Worm (Caenorhabditis elegans) whole organism, midembryonic: ENCODE measurements around the gene exc-14.

Experiments used
- T22C8.4 ChIP-seq: fragments of 200-800 bp; sonication (Bioruptor generic); IDR thresholded peaks from 2 replicates; pipeline ENCODE4 v1.3.6; 2022; ENCODE audit warnings: missing genetic modification characterization, missing compliant biosample characterization
- cog-1 ChIP-seq: sonication (generic microtip); optimal IDR thresholded peaks from 2 replicates; lab custom pipeline; 2016; ENCODE audit warnings: missing genetic modification characterization, missing compliant biosample characterization
- flt-1 ChIP-seq: fragments of 200-800 bp; sonication (Bioruptor generic); IDR thresholded peaks from 2 replicates; pipeline ENCODE4 v1.3.6; 2022; ENCODE audit warnings: missing genetic modification characterization, missing compliant biosample characterization
- klf-2 ChIP-seq: fragments of 200-800 bp; sonication (Bioruptor generic); conservative IDR thresholded peaks from 2 replicates; pipeline ENCODE4 v1.3.6; 2022; ENCODE audit warnings: missing genetic modification reagents, missing genetic modification characterization, missing compliant biosample characterization
- med-1 ChIP-seq: sonication (generic microtip); optimal IDR thresholded peaks from 2 replicates; lab custom pipeline; 2017; ENCODE audit warnings: missing genetic modification characterization, mild to moderate bottlenecking, missing compliant biosample characterization, antibody characterized with exemption, missing genetic modification reagents; ENCODE audit not compliant: insufficient read depth
- ref-1 ChIP-seq: fragments of 200-800 bp; sonication (Bioruptor generic); conservative IDR thresholded peaks from 2 replicates; pipeline ENCODE4 v1.3.6; 2022; ENCODE audit warnings: missing genetic modification reagents, missing genetic modification characterization, missing compliant biosample characterization
- tab-1 ChIP-seq: fragments of 200-800 bp; sonication (Bioruptor generic); IDR thresholded peaks from 2 replicates; pipeline ENCODE4 v1.3.6; 2022; ENCODE audit warnings: missing genetic modification characterization, missing compliant biosample characterization
- ztf-23 ChIP-seq: fragments of 200-800 bp; sonication (Bioruptor generic); IDR thresholded peaks from 2 replicates; pipeline ENCODE4 v1.3.6; 2022; ENCODE audit warnings: missing genetic modification reagents, missing genetic modification characterization, missing compliant biosample characterization
- ztf-29 ChIP-seq: fragments of 200-800 bp; sonication (Bioruptor generic); IDR thresholded peaks from 2 replicates; pipeline ENCODE4 v1.3.6; 2022; ENCODE audit warnings: missing genetic modification reagents, missing genetic modification characterization, missing compliant biosample characterization

DNA sequence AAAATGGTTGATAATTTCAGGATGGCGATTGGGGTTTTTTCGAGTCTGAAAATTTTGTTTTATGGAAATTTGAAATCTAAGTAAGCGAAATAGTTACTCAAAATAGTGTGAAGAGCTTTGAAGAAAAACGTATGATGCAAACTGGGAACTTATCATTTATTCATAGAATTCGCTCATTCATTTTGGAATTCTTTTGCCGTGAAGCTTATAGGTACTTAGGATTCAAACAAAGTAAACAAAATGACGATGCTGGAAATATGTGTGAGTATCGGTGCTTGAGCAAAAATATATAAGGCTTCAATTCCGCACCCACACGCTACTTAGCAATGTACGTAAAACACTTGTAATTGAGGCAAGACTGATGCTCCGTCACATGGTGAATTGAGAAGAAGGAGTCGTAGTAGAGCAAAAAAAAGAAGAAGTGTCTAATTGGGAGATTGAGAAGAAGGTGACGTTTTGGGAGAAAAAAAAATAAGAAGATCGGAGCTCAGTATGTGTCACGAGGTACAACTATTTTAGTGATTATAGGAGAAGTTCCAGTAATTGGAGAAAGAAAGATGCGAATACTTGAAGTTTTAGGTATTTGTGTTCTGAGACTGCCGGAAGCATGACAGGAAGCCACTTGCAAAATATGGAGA, 43.6 kb upstream of the exc-14 start, which contains the start of gene glb-32:
- TF ChIP-seq flt-1 (GFP tag; lab: Robert Waterston, UW) (no peak), ref-1 (no peak), ztf-29 (GFP tag; lab: Robert Waterston, UW) (no peak), tab-1 (no peak), med-1 (GFP tag; lab: Kevin White, UChicago) (no peak), cog-1 (tag; lab: Kevin White, UChicago) (no peak), ztf-23 (GFP tag; lab: Robert Waterston, UW) (no peak), klf-2 (GFP tag; lab: Robert Waterston, UW) (no peak), T22C8.4 (GFP tag; lab: Robert Waterston, UW) (no peak)
